Fruit fly (Drosophila melanogaster) whole organism, embryonic: Measurements from ENCODE around the gene Sdhaf3.

Experiments used
- CG10654 ChIP-seq: fragments of 200-800 bp; sonication (Bioruptor generic); optimal IDR thresholded peaks from 2 replicates; lab custom pipeline; 2016; ENCODE audit warnings: missing biosample characterization, missing genetic modification characterization
- CG12391 ChIP-seq: fragments of 200-800 bp; sonication (Bioruptor generic); optimal IDR thresholded peaks from 3 replicates; lab custom pipeline; 2018; ENCODE audit warnings: missing biosample characterization, mild to moderate bottlenecking, missing genetic modification characterization, moderate library complexity
- CG12942 ChIP-seq: fragments of 200-800 bp; sonication (Bioruptor generic); optimal IDR thresholded peaks from 3 replicates; lab custom pipeline; 2016; ENCODE audit warnings: missing biosample characterization, missing genetic modification characterization
- CG15479 ChIP-seq: fragments of 200-800 bp; sonication (Bioruptor generic); optimal IDR thresholded peaks from 3 replicates; lab custom pipeline; 2019; ENCODE audit warnings: missing biosample characterization, mild to moderate bottlenecking, missing genetic modification characterization, moderate library complexity
- CG1603 ChIP-seq: fragments of 200-800 bp; sonication (Bioruptor generic); optimal IDR thresholded peaks from 2 replicates; lab custom pipeline; 2019; ENCODE audit warnings: missing biosample characterization, mild to moderate bottlenecking, missing genetic modification characterization, moderate library complexity
- CG17361 ChIP-seq: fragments of 200-800 bp; sonication (Bioruptor generic); IDR thresholded peaks from 3 replicates; pipeline ENCODE4 v1.3.6; 2022; ENCODE audit warnings: missing biosample characterization, missing genetic modification characterization
- CG17829 ChIP-seq: fragments of 200-800 bp; optimal IDR thresholded peaks from 2 replicates; lab custom pipeline; 2019; ENCODE audit warnings: missing biosample characterization, mild to moderate bottlenecking, missing genetic modification characterization, moderate library complexity
- CG2202 ChIP-seq: fragments of 200-800 bp; sonication (Bioruptor generic); optimal IDR thresholded peaks from 2 replicates; lab custom pipeline; 2018; ENCODE audit warnings: missing biosample characterization, mild to moderate bottlenecking, missing genetic modification characterization
- CG2678 ChIP-seq: fragments of 200-800 bp; sonication (Bioruptor generic); optimal IDR thresholded peaks from 3 replicates; lab custom pipeline; 2019; ENCODE audit warnings: missing biosample characterization, mild to moderate bottlenecking, missing genetic modification characterization, moderate library complexity
- CG31441 ChIP-seq: fragments of 200-800 bp; sonication (Bioruptor generic); IDR thresholded peaks from 2 replicates; pipeline ENCODE4 v1.3.6; 2022; ENCODE audit warnings: missing biosample characterization, missing genetic modification characterization
- CG33213 ChIP-seq: fragments of 200-800 bp; sonication (Bioruptor generic); optimal IDR thresholded peaks from 3 replicates; lab custom pipeline; 2016; ENCODE audit warnings: missing biosample characterization, missing genetic modification characterization
- CG3407 ChIP-seq: fragments of 200-800 bp; sonication (Bioruptor generic); optimal IDR thresholded peaks from 2 replicates; lab custom pipeline; 2018; ENCODE audit warnings: missing biosample characterization, mild to moderate bottlenecking, missing genetic modification characterization
- CG3847 ChIP-seq: fragments of 200-800 bp; sonication (Bioruptor generic); IDR thresholded peaks from 2 replicates; pipeline ENCODE4 v1.3.6; 2022; ENCODE audit warnings: missing biosample characterization, missing genetic modification characterization
- CG3995 ChIP-seq: fragments of 200-800 bp; sonication (Bioruptor generic); optimal IDR thresholded peaks from 3 replicates; lab custom pipeline; 2016; ENCODE audit warnings: missing biosample characterization, missing genetic modification characterization
- CG4360 ChIP-seq: fragments of 200-800 bp; sonication (Bioruptor generic); IDR thresholded peaks from 2 replicates; pipeline ENCODE4 v1.3.6; 2022; ENCODE audit warnings: missing biosample characterization, missing genetic modification characterization
- CG5953 ChIP-seq: fragments of 200-800 bp; sonication (Bioruptor generic); IDR thresholded peaks from 2 replicates; pipeline ENCODE4 v1.3.6; 2022; ENCODE audit warnings: missing biosample characterization, missing genetic modification characterization
- CG9932 ChIP-seq: fragments of 200-800 bp; sonication (Bioruptor generic); IDR thresholded peaks from 2 replicates; pipeline ENCODE4 v1.3.6; 2022; ENCODE audit warnings: missing biosample characterization, missing genetic modification characterization
- Dp ChIP-seq: fragments of 200-800 bp; sonication (Bioruptor generic); optimal IDR thresholded peaks from 2 replicates; lab custom pipeline; 2018; ENCODE audit warnings: missing biosample characterization, mild to moderate bottlenecking, missing genetic modification characterization, moderate library complexity
- Eip74EF ChIP-seq, 2 experiments: fragments of 200-800 bp in 1 of 2; fragments of >200 bp in 1 of 2; sonication (Bioruptor generic) in 1 of 2; optimal IDR thresholded peaks; 2 replicates each; lab custom pipeline; 2017 to 2019; ENCODE audit warnings: missing biosample characterization in 2 of 2, missing genetic modification characterization in 2 of 2, mild to moderate bottlenecking in 1 of 2, moderate library complexity in 1 of 2
- Elba2 ChIP-seq: fragments of 200-800 bp; sonication (Bioruptor generic); optimal IDR thresholded peaks from 3 replicates; lab custom pipeline; 2016; ENCODE audit warnings: missing biosample characterization, missing genetic modification characterization
- HHEX ChIP-seq: fragments of 200-800 bp; sonication (Bioruptor generic); optimal IDR thresholded peaks from 3 replicates; lab custom pipeline; 2017; ENCODE audit warnings: missing biosample characterization, mild to moderate bottlenecking, missing genetic modification characterization, missing genetic modification reagents
- HLH4C ChIP-seq: fragments of 200-800 bp; sonication (Bioruptor generic); IDR thresholded peaks from 3 replicates; pipeline ENCODE4 v1.3.6; 2022; ENCODE audit warnings: missing biosample characterization, missing genetic modification characterization; ENCODE audit not compliant: partially characterized antibody
- Jarid2 ChIP-seq: fragments of 200-800 bp; sonication (Bioruptor generic); optimal IDR thresholded peaks from 3 replicates; lab custom pipeline; 2017; ENCODE audit warnings: mild to moderate bottlenecking, missing biosample characterization, missing genetic modification reagents, missing genetic modification characterization
- Ssrp ChIP-seq: fragments of 200-800 bp; sonication (Bioruptor generic); optimal IDR thresholded peaks from 2 replicates; lab custom pipeline; 2018; ENCODE audit warnings: missing biosample characterization, mild to moderate bottlenecking, missing genetic modification characterization, moderate library complexity
- TFAM ChIP-seq: fragments of 200-800 bp; sonication (Bioruptor generic); optimal IDR thresholded peaks from 2 replicates; lab custom pipeline; 2017; ENCODE audit warnings: missing biosample characterization, missing genetic modification characterization, inconsistent platforms
- bab2 ChIP-seq: fragments of 200-800 bp; sonication (Bioruptor generic); optimal IDR thresholded peaks from 2 replicates; lab custom pipeline; 2016; ENCODE audit warnings: missing biosample characterization, missing genetic modification characterization
- cad ChIP-seq: fragments of >200 bp; optimal IDR thresholded peaks from 2 replicates; lab custom pipeline; 2017; ENCODE audit warnings: missing biosample characterization, missing genetic modification characterization
- cato ChIP-seq: fragments of 200-800 bp; sonication (Bioruptor generic); optimal IDR thresholded peaks from 2 replicates; lab custom pipeline; 2016; ENCODE audit warnings: missing biosample characterization, missing genetic modification characterization, borderline replicate concordance
- ftz-f1 ChIP-seq: fragments of 200-800 bp; sonication (Bioruptor generic); optimal IDR thresholded peaks from 2 replicates; lab custom pipeline; 2016; ENCODE audit warnings: missing biosample characterization, missing genetic modification characterization
- hth ChIP-seq: fragments of >200 bp; optimal IDR thresholded peaks from 2 replicates; lab custom pipeline; 2017; ENCODE audit warnings: inconsistent platforms
- pan ChIP-seq, 4 experiments: fragments of >200 bp in 3 of 4; fragments of 200-800 bp in 1 of 4; sonication (Bioruptor generic) in 1 of 4; optimal IDR thresholded peaks in 3 of 4; IDR thresholded peaks in 1 of 4; 2 replicates each; pipeline versions ENCODE4 v1.3.6 to Lab custom; 2017 to 2022; ENCODE audit warnings: missing biosample characterization in 2 of 4, missing genetic modification characterization in 2 of 4, mixed read lengths in 1 of 4
- phol ChIP-seq: fragments of 200-800 bp; sonication (Bioruptor generic); optimal IDR thresholded peaks from 3 replicates; lab custom pipeline; 2018; ENCODE audit warnings: missing biosample characterization, mild to moderate bottlenecking, missing genetic modification characterization, moderate library complexity
- pnt ChIP-seq: fragments of 200-800 bp; sonication (Bioruptor generic); optimal IDR thresholded peaks from 3 replicates; lab custom pipeline; 2016; ENCODE audit warnings: missing biosample characterization, missing genetic modification characterization
- run ChIP-seq: fragments of 200-800 bp; sonication (Bioruptor generic); optimal IDR thresholded peaks from 3 replicates; lab custom pipeline; 2018; ENCODE audit warnings: missing biosample characterization, mild to moderate bottlenecking, missing genetic modification characterization
- seq ChIP-seq: fragments of 200-800 bp; sonication (Bioruptor generic); IDR thresholded peaks from 2 replicates; pipeline ENCODE4 v1.3.6; 2022; ENCODE audit warnings: missing biosample characterization, missing genetic modification characterization
- tll ChIP-seq, 2 experiments: fragments of 200-800 bp in 1 of 2; fragments of >200 bp in 1 of 2; sonication (Bioruptor generic) in 1 of 2; optimal IDR thresholded peaks; 2 replicates each; lab custom pipeline; 2017 to 2019; ENCODE audit warnings: missing biosample characterization in 2 of 2, missing genetic modification characterization in 2 of 2, mild to moderate bottlenecking in 1 of 2, moderate library complexity in 1 of 2
- twi ChIP-seq: fragments of 200-800 bp; optimal IDR thresholded peaks from 2 replicates; lab custom pipeline; 2019; ENCODE audit warnings: missing biosample characterization, mild to moderate bottlenecking, missing genetic modification characterization, moderate library complexity
- zen ChIP-seq: fragments of 200-800 bp; sonication (Bioruptor generic); optimal IDR thresholded peaks from 3 replicates; lab custom pipeline; 2018; ENCODE audit warnings: missing biosample characterization, mild to moderate bottlenecking, missing genetic modification characterization, moderate library complexity
- zfh2 ChIP-seq: fragments of 200-800 bp; sonication (Bioruptor generic); optimal IDR thresholded peaks from 2 replicates; lab custom pipeline; 2016; ENCODE audit warnings: missing biosample characterization, missing genetic modification characterization

Gene Sdhaf3

DNA sequence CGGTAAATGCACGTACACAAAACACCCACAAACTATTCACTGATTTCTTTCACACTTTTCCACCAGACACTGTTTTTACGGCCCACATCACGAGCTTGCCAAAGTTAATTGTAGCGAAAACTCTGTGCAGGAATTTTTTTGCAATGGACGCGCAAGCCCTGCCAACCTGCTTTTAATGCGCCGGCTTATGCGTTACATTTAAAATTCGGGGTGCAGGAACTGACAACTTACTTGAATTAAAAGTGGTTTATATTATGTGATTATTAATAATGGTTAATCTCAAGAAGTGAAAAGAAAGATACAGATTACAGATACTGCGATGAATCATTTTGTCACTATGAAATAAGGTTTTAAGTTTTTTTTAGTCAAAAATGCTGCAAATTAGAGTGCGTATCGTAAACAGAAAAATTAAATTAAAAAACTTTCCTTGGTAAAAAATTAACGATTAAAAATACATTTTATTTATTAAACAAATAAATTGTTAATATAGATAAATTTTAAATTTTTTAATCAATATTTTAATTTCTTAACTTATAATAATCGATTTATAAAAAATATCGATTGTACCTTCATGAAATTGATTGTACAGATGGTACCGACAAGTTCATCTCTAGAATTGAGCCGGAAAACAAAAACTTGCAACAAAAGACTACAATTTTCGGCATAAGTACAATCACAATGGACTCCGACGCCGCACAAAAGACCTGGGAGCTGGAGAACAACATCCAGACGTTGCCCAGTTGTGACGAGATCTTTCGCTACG, 12.6 kb downstream of the Sdhaf3 start, which contains the start of the genes CG42232 and CSN5 (continued):
- TF ChIP-seq CG17829 (tag; lab: Kevin White, UChicago) (peak; percentile 76), Dp (peak; percentile 46), Eip74EF (GFP tag; optimal IDR thresholded peaks at IDR 0.05; lab: Kevin White, UChicago) (no peak), bab2 (GFP tag; lab: Kevin White, UChicago) (peak; percentile 69), CG1603 (tag; lab: Kevin White, UChicago) (no peak), CG12942 (GFP tag; lab: Kevin White, UChicago) (peak; percentile 21), TFAM (no peak), pan (optimal IDR thresholded peaks at IDR 0.05; lab: Kevin White, UChicago) (no peak), pan (GFP tag; optimal IDR thresholded peaks at IDR 0.05 in 1 of 2, IDR thresholded peaks at IDR 0.05 in 1 of 2) (peak in 1 of 2 experiments; percentile 53), phol (tag; lab: Kevin White, UChicago) (peak; percentile 79), run (tag; lab: Kevin White, UChicago) (peak; percentile 17), pnt (GFP tag; lab: Kevin White, UChicago) (peak; percentile 65), CG12391 (tag; lab: Kevin White, UChicago) (peak; percentile 82), zen (peak; percentile 59), CG31441 (GFP tag; lab: Robert Waterston, UW) (no peak), ftz-f1 (GFP tag; lab: Kevin White, UChicago) (no peak), Ssrp (tag; lab: Kevin White, UChicago) (peak; percentile 64), CG10654 (GFP tag; lab: Kevin White, UChicago) (peak; percentile 67), zfh2 (GFP tag; lab: Kevin White, UChicago) (peak; percentile 44), HHEX (peak; percentile 33), hth (lab: Kevin White, UChicago) (no peak), CG2678 (no peak), CG5953 (GFP tag; lab: Robert Waterston, UW) (0 out of 2 replicates have a peak, but pooled peaks have one; percentile 16), CG3847 (peak; percentile 69), CG15479 (GFP tag; lab: Kevin White, UChicago) (peak; percentile 30), HLH4C (GFP tag; lab: Robert Waterston, UW) (0 out of 3 replicates have a peak, but pooled peaks have one; percentile 43), CG3995 (GFP tag; lab: Kevin White, UChicago) (peak; percentile 45), CG2202 (no peak), CG33213 (GFP tag; lab: Kevin White, UChicago) (no peak), CG9932 (GFP tag; lab: Robert Waterston, UW) (peak; percentile 68), cato (GFP tag; lab: Kevin White, UChicago) (peak; percentile 4), CG3407 (no peak), CG17361 (GFP tag; lab: Robert Waterston, UW) (no peak; the same call in 2 of the 3 replicates)

- no peak for TF ChIP-seq Jarid2
- TF ChIP-seq Elba2 (GFP tag; lab: Kevin White, UChicago): peak; percentile 58
- TF ChIP-seq CG4360 (GFP tag; lab: Robert Waterston, UW): peak; percentile 69
- peak; percentile 81 for TF ChIP-seq twi
- TF ChIP-seq seq (GFP tag; lab: Robert Waterston, UW): no peak
- peak in 1 of 2 experiments; percentile 29 for TF ChIP-seq tll (GFP tag; optimal IDR thresholded peaks at IDR 0.05; lab: Kevin White, UChicago)
- peak; percentile 81 for TF ChIP-seq cad
- TF ChIP-seq, all 482 proteins: peak for 5
Observed at dm6 chr3R:16468556-16468955, 13.7 kb downstream of the Sdhaf3 start.
